Worm (Caenorhabditis elegans): ENCODE measurements around the gene C44C1.6.

ce11 chrX:1010627-1011452 lies 40.8 kb upstream of the C44C1.6 start:
- TF ChIP-seq ztf-18 (tag; optimal IDR thresholded peaks at IDR 0.05) (peak; percentile 9), ceh-58 (GFP tag; IDR thresholded peaks at IDR 0.05) (no peak), pbrm-1 (GFP tag; IDR thresholded peaks at IDR 0.05) (peak; percentile 24; the same call in 1 of the 2 replicates), somi-1 (GFP tag; optimal IDR thresholded peaks at IDR 0.05) (peak; percentile 24), unc-130 (GFP tag; optimal IDR thresholded peaks at IDR 0.05) (no peak), D2030.7 (GFP tag; IDR thresholded peaks at IDR 0.05) (no peak), ztf-28 (GFP tag; IDR thresholded peaks at IDR 0.05) (no peak), rpc-1 (optimal IDR thresholded peaks at IDR 0.05) (no peak), rpc-1 (tag; optimal IDR thresholded peaks at IDR 0.05) (no peak), ama-1 (optimal IDR thresholded peaks at IDR 0.05) (peak; percentile 56), ama-1 (GFP tag; optimal IDR thresholded peaks at IDR 0.05) (no peak), dpl-1 (GFP tag; optimal IDR thresholded peaks at IDR 0.05) (no peak), C17E4.6 (GFP tag; IDR thresholded peaks at IDR 0.05) (no peak), ets-4 (GFP tag; optimal IDR thresholded peaks at IDR 0.05) (no peak)

All from whole organism, young adult.